Fruit fly (Drosophila melanogaster) whole organism, wandering third instar larva: ENCODE measurements around the gene Gyc89Db.

ENCODE experiments used
- CG9705 ChIP-seq: fragments of 200-800 bp; sonication (Bioruptor generic); optimal IDR thresholded peaks from 2 replicates; lab custom pipeline; 2018; ENCODE audit warnings: missing biosample characterization, mild to moderate bottlenecking, missing genetic modification characterization
- Dif ChIP-seq: fragments of 200-275, 200-300 bp; sonication (Bioruptor generic); optimal IDR thresholded peaks from 2 replicates; lab custom pipeline; 2018; ENCODE audit warnings: missing biosample characterization, missing genetic modification characterization; ENCODE audit not compliant: partially characterized antibody
- GATAd ChIP-seq: sonication (Bioruptor generic); optimal IDR thresholded peaks from 2 replicates; lab custom pipeline; 2016; ENCODE audit warnings: missing biosample characterization, missing genetic modification characterization
- HLH106 ChIP-seq: fragments of 200-800 bp; optimal IDR thresholded peaks from 3 replicates; lab custom pipeline; 2019; ENCODE audit warnings: missing biosample characterization, mild to moderate bottlenecking, missing genetic modification characterization, moderate library complexity
- Hr83 ChIP-seq: fragments of 200-300 bp; sonication (Bioruptor generic); optimal IDR thresholded peaks from 2 replicates; lab custom pipeline; 2016; ENCODE audit warnings: missing biosample characterization, mild to moderate bottlenecking, missing genetic modification characterization, moderate library complexity; ENCODE audit not compliant: poor library complexity, severe bottlenecking
- Jra ChIP-seq: sonication (Bioruptor generic); optimal IDR thresholded peaks from 2 replicates; lab custom pipeline; 2016; ENCODE audit warnings: missing biosample characterization, missing genetic modification characterization
- Myc ChIP-seq: fragments of >200 bp; optimal IDR thresholded peaks from 2 replicates; lab custom pipeline; 2017
- OdsH ChIP-seq: fragments of 200-800 bp; sonication (Bioruptor generic); optimal IDR thresholded peaks from 2 replicates; lab custom pipeline; 2016; ENCODE audit warnings: missing biosample characterization, mild to moderate bottlenecking, missing genetic modification characterization
- Rel ChIP-seq, 2 experiments: fragments of 200-800 bp; sonication (Bioruptor generic) in 1 of 2; optimal IDR thresholded peaks; 2 replicates in 1 of 2; 3 replicates in 1 of 2; lab custom pipeline; 2016 to 2019; ENCODE audit warnings: mild to moderate bottlenecking in 2 of 2, missing biosample characterization in 2 of 2, missing genetic modification characterization in 2 of 2, moderate library complexity in 1 of 2
- brk ChIP-seq: fragments of 200-800 bp; sonication (Bioruptor generic); optimal IDR thresholded peaks from 2 replicates; lab custom pipeline; 2016; ENCODE audit warnings: missing biosample characterization, mild to moderate bottlenecking, missing genetic modification characterization
- dl ChIP-seq, 2 experiments: fragments of 175-275, 200-275 bp in 1 of 2; fragments of 200-275 bp in 1 of 2; sonication (Bioruptor generic); optimal IDR thresholded peaks; lab custom pipeline; 2018; ENCODE audit warnings: mild to moderate bottlenecking in 2 of 2, missing biosample characterization in 2 of 2, missing genetic modification characterization in 2 of 2, moderate library complexity in 2 of 2; ENCODE audit not compliant: partially characterized antibody in 2 of 2, insufficient read depth in 1 of 2
- dsf ChIP-seq: sonication (Bioruptor generic); optimal IDR thresholded peaks from 2 replicates; lab custom pipeline; 2016; ENCODE audit warnings: missing biosample characterization, missing genetic modification characterization, borderline replicate concordance
- ey ChIP-seq: fragments of 200-800 bp; sonication (Bioruptor generic); optimal IDR thresholded peaks from 2 replicates; lab custom pipeline; 2016; ENCODE audit warnings: missing biosample characterization, missing genetic modification characterization
- fru ChIP-seq: fragments of 200-800 bp; sonication (Bioruptor generic); optimal IDR thresholded peaks from 3 replicates; lab custom pipeline; 2016; ENCODE audit warnings: missing biosample characterization, mild to moderate bottlenecking, missing genetic modification characterization
- h ChIP-seq: fragments of 200-800 bp; sonication (Bioruptor generic); optimal IDR thresholded peaks from 3 replicates; lab custom pipeline; 2016; ENCODE audit warnings: missing biosample characterization, mild to moderate bottlenecking, missing genetic modification characterization
- rgr ChIP-seq: fragments of 200-800 bp; sonication (Bioruptor generic); optimal IDR thresholded peaks from 3 replicates; lab custom pipeline; 2016; ENCODE audit warnings: missing biosample characterization, mild to moderate bottlenecking, missing genetic modification characterization
- sage ChIP-seq: fragments of 200-800 bp; sonication (Bioruptor generic); optimal IDR thresholded peaks from 2 replicates; lab custom pipeline; 2016; ENCODE audit warnings: missing biosample characterization, mild to moderate bottlenecking, missing genetic modification characterization
- sv ChIP-seq: fragments of 200-800 bp; sonication (Bioruptor generic); optimal IDR thresholded peaks from 3 replicates; lab custom pipeline; 2016; ENCODE audit warnings: missing biosample characterization, missing genetic modification characterization
- tai ChIP-seq: sonication (Bioruptor generic); optimal IDR thresholded peaks from 2 replicates; lab custom pipeline; 2016; ENCODE audit warnings: missing biosample characterization, missing genetic modification characterization
- usp ChIP-seq: fragments of >200 bp; optimal IDR thresholded peaks from 2 replicates; lab custom pipeline; 2017; ENCODE audit warnings: missing biosample characterization, missing genetic modification characterization
- woc ChIP-seq: sonication (Bioruptor generic); optimal IDR thresholded peaks from 2 replicates; lab custom pipeline; 2016; ENCODE audit warnings: missing biosample characterization, mild to moderate bottlenecking, missing genetic modification characterization

The Gyc89Db gene

dm6 chr3R:16528429-16528828 lies 51.5 kb downstream of the Gyc89Db start:
- TF ChIP-seq sage (no peak), tai (GFP tag; lab: Kevin White, UChicago) (no peak), Myc (no peak), rgr (no peak), Rel (GFP tag; optimal IDR thresholded peaks at IDR 0.05; lab: Kevin White, UChicago) (no peak), Rel (tag; optimal IDR thresholded peaks at IDR 0.05; lab: Kevin White, UChicago) (no peak), sv (GFP tag; lab: Kevin White, UChicago) (no peak), woc (GFP tag; lab: Kevin White, UChicago) (no peak), fru (GFP tag; lab: Kevin White, UChicago) (no peak), GATAd (no peak), ey (no peak), h (no peak)

- no peak for TF ChIP-seq Rel (GFP tag; optimal IDR thresholded peaks at IDR 0.05; lab: Kevin White, UChicago)
- no peak for TF ChIP-seq Rel (tag; optimal IDR thresholded peaks at IDR 0.05; lab: Kevin White, UChicago)
- TF ChIP-seq dsf, result no peak
- no peak for TF ChIP-seq Dif (GFP tag; lab: Kevin White, UChicago)
- no peak for TF ChIP-seq rgr
- TF ChIP-seq OdsH (GFP tag; lab: Kevin White, UChicago), result no peak
- no peak for TF ChIP-seq CG9705 (GFP tag; lab: Kevin White, UChicago)
- TF ChIP-seq Jra (GFP tag; lab: Kevin White, UChicago), result no peak
- no peak for TF ChIP-seq ey
- no peak for TF ChIP-seq dl (GFP tag; optimal IDR thresholded peaks at IDR 0.05; lab: Kevin White, UChicago; ENCODE audit: insufficient read depth in 1 of 2, partially characterized antibody in 2 of 2)
- TF ChIP-seq usp (GFP tag; lab: Kevin White, UChicago), result no peak
- no peak for TF ChIP-seq sage
- no peak for TF ChIP-seq Hr83 (GFP tag; lab: Kevin White, UChicago)
- TF ChIP-seq tai (GFP tag; lab: Kevin White, UChicago), result no peak
- TF ChIP-seq brk (GFP tag; lab: Kevin White, UChicago), result no peak
- no peak for TF ChIP-seq HLH106
Measured at dm6 chr3R:16530424-16530823, 53.5 kb downstream of the Gyc89Db start.
